Worm (Caenorhabditis elegans) whole organism, midembryonic: ENCODE data around the gene F29B9.8.

Source experiments
- T22C8.4 ChIP-seq: fragments of 200-800 bp; sonication (Bioruptor generic); IDR thresholded peaks from 2 replicates; pipeline ENCODE4 v1.3.6; 2022; ENCODE audit warnings: missing genetic modification characterization, missing compliant biosample characterization
- cog-1 ChIP-seq: sonication (generic microtip); optimal IDR thresholded peaks from 2 replicates; lab custom pipeline; 2016; ENCODE audit warnings: missing genetic modification characterization, missing compliant biosample characterization
- flt-1 ChIP-seq: fragments of 200-800 bp; sonication (Bioruptor generic); IDR thresholded peaks from 2 replicates; pipeline ENCODE4 v1.3.6; 2022; ENCODE audit warnings: missing genetic modification characterization, missing compliant biosample characterization
- klf-2 ChIP-seq: fragments of 200-800 bp; sonication (Bioruptor generic); conservative IDR thresholded peaks from 2 replicates; pipeline ENCODE4 v1.3.6; 2022; ENCODE audit warnings: missing genetic modification reagents, missing genetic modification characterization, missing compliant biosample characterization
- med-1 ChIP-seq: sonication (generic microtip); optimal IDR thresholded peaks from 2 replicates; lab custom pipeline; 2017; ENCODE audit warnings: missing genetic modification characterization, mild to moderate bottlenecking, missing compliant biosample characterization, antibody characterized with exemption, missing genetic modification reagents; ENCODE audit not compliant: insufficient read depth
- ref-1 ChIP-seq: fragments of 200-800 bp; sonication (Bioruptor generic); conservative IDR thresholded peaks from 2 replicates; pipeline ENCODE4 v1.3.6; 2022; ENCODE audit warnings: missing genetic modification reagents, missing genetic modification characterization, missing compliant biosample characterization
- tab-1 ChIP-seq: fragments of 200-800 bp; sonication (Bioruptor generic); IDR thresholded peaks from 2 replicates; pipeline ENCODE4 v1.3.6; 2022; ENCODE audit warnings: missing genetic modification characterization, missing compliant biosample characterization
- ztf-23 ChIP-seq: fragments of 200-800 bp; sonication (Bioruptor generic); IDR thresholded peaks from 2 replicates; pipeline ENCODE4 v1.3.6; 2022; ENCODE audit warnings: missing genetic modification reagents, missing genetic modification characterization, missing compliant biosample characterization
- ztf-29 ChIP-seq: fragments of 200-800 bp; sonication (Bioruptor generic); IDR thresholded peaks from 2 replicates; pipeline ENCODE4 v1.3.6; 2022; ENCODE audit warnings: missing genetic modification reagents, missing genetic modification characterization, missing compliant biosample characterization

F29B9.8 gene

DNA sequence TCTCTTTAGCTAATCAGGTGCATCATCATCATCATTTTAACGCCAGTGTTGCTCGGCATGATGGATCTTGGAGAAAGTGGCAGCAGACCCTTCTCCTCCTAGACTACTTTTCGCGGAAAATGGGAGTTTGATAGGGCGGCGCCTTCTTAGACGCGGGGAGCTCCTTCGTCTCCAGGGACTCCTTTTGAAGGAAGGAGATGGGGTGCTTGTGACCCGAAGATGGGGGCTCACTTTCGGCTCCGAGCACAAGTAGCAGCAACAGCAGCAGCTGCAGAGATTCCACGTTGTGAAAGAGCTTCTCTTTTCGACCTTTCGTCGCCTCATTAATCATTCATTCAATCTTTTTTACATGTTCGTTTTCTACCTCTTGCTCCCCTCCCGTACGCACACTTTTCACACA, 19.9 kb downstream of the F29B9.8 start:
- TF ChIP-seq ztf-29 (GFP tag; lab: Robert Waterston, UW) (no peak), med-1 (no peak), cog-1 (tag; lab: Kevin White, UChicago) (no peak), ztf-23 (no peak), ref-1 (no peak), flt-1 (no peak), T22C8.4 (GFP tag; lab: Robert Waterston, UW) (no peak), tab-1 (GFP tag; lab: Robert Waterston, UW) (no peak), klf-2 (GFP tag; lab: Robert Waterston, UW) (no peak)

DNA sequence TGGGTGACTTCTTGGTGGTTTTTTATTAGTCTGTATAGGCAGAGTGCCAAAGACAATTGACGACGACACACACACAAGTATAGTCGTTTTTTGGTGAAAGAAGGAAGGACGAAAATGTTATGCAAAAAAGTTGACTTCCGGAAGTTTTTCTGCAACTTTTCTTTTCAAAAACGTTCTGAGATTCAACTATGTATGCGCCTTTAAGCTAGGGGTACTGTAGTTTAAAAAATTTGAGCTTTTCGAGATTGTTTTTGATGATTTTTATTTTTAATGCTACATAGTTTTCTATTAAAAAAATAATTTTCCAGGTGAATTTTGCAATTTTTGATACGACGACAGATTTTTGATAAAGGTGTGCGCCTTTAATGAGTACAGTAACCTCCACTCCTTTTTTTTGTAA, 20.4 kb downstream of the F29B9.8 start:
- TF ChIP-seq flt-1 (no peak), med-1 (no peak)

DNA sequence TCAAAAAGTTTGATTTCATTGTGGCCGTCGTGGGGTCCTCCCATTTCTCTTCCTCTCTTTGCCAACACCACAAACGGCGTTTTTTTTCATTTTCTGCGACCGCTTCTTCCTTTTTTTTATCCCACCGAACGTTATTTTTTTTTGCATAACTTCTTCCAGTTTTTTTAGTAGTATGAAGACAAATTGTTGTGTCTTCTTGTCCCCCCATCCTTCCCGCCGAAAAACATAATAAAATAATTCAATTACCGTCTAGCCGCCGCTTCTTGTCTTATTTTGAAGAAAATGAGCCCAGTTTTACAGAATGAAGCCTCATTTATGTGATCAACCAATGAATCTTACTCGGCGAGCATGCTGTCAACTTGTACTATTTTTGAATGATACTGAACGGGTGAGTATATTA, 21.8 kb downstream of the F29B9.8 start, which contains the start of gene F29B9.12:
Gene F29B9.12, plus strand, starts transcription at position 301 of the 400 bp plus-strand sequence.
- no peak for TF ChIP-seq klf-2 (GFP tag; lab: Robert Waterston, UW)
- TF ChIP-seq cog-1 (tag; lab: Kevin White, UChicago), result no peak
- TF ChIP-seq T22C8.4 (GFP tag; lab: Robert Waterston, UW), result no peak
- no peak for TF ChIP-seq ztf-23
- no peak for TF ChIP-seq tab-1 (GFP tag; lab: Robert Waterston, UW)
- no peak for TF ChIP-seq ref-1
- TF ChIP-seq ztf-29 (GFP tag; lab: Robert Waterston, UW), result no peak
- no peak for TF ChIP-seq flt-1
- no peak for TF ChIP-seq med-1

DNA sequence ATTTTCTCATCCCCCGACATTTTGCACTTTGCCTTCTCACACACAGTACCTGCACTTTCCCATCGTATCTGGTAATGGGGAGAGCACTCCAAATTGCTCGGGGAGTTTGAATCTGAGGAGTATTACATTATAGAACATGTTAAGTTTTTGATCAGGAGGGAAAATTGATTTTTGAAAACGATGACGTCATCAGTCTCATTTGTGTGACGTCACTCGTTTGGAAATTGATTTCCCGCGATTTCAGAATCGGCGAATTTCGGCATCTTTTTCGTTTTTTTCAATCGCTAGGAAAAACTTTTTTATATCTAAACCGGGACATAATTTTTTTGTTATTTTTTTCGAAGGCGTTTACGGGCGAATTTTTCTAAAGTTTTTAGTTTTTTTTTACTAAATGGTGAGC, 25.8 kb downstream of the F29B9.8 start:
- TF ChIP-seq klf-2 (GFP tag; lab: Robert Waterston, UW) (no peak), flt-1 (no peak), ztf-23 (no peak), ztf-29 (GFP tag; lab: Robert Waterston, UW) (no peak), cog-1 (tag; lab: Kevin White, UChicago) (no peak), med-1 (no peak), ref-1 (no peak), T22C8.4 (GFP tag; lab: Robert Waterston, UW) (no peak), tab-1 (GFP tag; lab: Robert Waterston, UW) (no peak)

DNA sequence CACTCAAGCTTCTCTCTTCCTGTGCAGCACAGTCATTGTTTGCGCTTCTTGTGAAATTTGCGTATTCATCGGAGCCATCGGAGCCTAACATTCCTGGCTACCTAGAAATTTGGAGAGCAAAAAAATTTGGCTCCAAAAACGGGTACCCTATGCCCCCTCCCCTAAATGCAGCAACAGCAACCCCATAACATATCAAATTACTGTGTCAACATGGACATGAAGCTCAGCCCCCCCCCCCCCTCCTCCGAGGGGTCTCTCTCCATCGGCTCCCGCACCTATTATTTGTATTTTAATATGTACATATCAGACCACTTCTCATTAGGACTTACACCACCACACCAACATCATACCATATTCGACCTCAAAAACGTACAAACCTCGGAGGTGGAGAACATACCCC, 26.8 kb downstream of the F29B9.8 start:
- TF ChIP-seq tab-1 (GFP tag; lab: Robert Waterston, UW) (no peak), med-1 (no peak), ztf-29 (GFP tag; lab: Robert Waterston, UW) (no peak), flt-1 (no peak), ztf-23 (no peak), ref-1 (no peak), T22C8.4 (GFP tag; lab: Robert Waterston, UW) (no peak)

DNA sequence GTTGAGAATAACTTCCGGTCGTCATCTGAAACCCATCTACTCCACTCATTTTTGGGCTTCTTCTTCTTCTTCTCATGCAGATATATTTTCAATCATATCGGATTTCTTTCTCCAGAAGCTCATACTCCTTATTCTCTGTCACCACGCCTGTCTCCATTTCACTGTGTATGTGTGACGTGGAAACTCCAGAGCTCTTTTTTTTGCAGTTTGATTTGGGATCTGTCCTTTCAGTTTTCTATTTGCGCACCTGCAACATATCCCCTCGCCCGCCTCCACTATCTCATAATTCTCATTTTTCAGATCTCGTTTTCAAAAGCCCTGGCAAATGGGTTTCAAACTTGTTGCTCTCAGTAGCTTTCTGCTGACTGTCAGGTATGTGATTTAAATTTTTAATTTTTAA, 31.2 kb downstream of the F29B9.8 start, which contains the start of gene kin-36:
Gene kin-36, plus strand, starts transcription at position 301 of the 400 bp plus-strand sequence.
- no peak for TF ChIP-seq ztf-29 (GFP tag; lab: Robert Waterston, UW)
- TF ChIP-seq cog-1 (tag; lab: Kevin White, UChicago), result no peak
- TF ChIP-seq ref-1, result no peak
- TF ChIP-seq flt-1, result no peak
- no peak for TF ChIP-seq ztf-23

DNA sequence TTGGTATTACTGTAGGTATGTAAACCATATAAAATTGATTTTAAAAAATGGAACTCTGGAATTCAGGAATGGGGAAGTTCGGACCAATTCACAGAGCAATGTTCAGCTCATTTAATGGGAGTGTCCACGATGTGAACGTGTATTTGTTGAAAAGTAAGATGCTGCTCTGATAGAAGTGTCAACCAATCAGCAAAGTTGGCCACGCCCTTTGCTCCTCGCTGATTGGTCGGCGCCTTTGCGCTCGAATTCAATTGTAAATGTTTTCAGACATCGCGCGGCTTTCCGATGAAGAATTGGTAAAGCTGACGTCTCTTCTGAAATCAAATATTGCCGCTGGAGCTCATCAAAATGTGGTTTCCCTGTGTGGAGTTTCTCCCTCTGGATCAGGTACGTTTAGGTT, 35.7 kb downstream of the F29B9.8 start:
- TF ChIP-seq ref-1 (no peak), tab-1 (GFP tag; lab: Robert Waterston, UW) (no peak), ztf-23 (no peak), cog-1 (tag; lab: Kevin White, UChicago) (no peak), med-1 (no peak), flt-1 (no peak), T22C8.4 (GFP tag; lab: Robert Waterston, UW) (no peak), klf-2 (GFP tag; lab: Robert Waterston, UW) (no peak), ztf-29 (GFP tag; lab: Robert Waterston, UW) (no peak)

DNA sequence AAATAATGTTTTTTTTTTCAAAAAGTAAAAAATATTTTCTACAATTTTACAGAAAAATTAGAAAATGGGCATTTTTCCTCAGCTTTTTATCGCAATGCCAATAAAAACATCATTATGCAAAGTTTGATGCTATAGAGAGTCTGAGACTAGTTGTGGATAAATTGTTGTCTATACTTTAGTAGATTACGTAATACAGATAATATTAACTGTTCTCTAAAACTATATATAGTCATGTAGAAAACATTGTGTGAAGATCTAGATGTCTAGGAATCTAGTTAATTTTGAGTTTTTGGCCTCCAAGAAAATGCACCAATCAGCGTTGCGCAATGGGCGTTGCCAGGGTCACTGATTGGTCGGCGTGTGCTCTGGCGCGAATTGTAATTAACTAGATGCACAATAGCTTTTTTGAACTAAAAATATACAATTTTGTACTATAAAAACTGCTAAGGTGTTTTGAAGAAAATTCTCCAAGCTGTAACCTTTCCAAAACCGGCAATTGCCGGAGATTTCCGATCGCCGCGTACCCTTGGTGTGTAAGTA, 38.9 kb downstream of the F29B9.8 start:
- TF ChIP-seq flt-1 (no peak), klf-2 (GFP tag; lab: Robert Waterston, UW) (no peak), ztf-23 (no peak), med-1 (no peak), tab-1 (GFP tag; lab: Robert Waterston, UW) (no peak), ztf-29 (GFP tag; lab: Robert Waterston, UW) (no peak)

DNA sequence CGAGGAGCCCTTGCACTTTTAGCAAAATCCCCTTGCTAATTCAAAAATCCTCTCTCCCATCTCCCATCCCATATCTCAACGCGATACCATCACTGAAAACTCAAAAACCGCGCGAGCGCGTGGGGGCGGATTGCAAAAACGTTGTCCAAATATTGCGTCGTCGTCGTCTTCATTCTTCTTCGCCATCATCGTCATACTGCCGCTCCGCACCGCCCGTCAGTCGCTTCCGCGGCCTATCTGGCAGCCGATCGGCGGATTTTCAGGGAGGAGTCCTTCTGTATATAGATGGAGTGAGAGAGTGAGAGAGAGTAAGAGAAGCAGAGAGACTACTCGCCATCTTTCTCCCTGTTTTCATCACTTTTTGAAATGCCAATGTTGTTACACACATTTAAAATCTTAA, 39.4 kb downstream of the F29B9.8 start:
- TF ChIP-seq ref-1 (no peak), ztf-29 (GFP tag; lab: Robert Waterston, UW) (no peak), med-1 (no peak), klf-2 (GFP tag; lab: Robert Waterston, UW) (no peak), tab-1 (GFP tag; lab: Robert Waterston, UW) (no peak), flt-1 (no peak)

DNA sequence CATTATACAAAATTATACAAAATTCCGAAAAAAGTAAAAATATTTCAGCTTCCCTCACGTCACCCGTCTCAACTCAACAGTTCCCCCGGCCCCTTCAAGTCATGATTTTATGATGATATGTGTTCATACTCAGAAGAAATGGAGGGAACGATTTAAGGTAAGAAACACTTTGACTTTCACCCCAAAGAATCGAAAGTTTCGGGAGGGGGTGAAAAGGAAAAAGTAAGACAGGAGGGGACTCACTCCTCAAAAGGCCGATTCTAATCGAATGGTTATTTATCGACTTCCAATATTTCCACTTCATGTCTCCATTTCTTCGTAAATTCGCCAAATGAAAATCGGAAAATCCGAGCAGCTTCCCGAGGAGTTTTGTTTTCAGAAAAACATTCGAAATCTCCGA, 40.7 kb downstream of the F29B9.8 start, which contains the start of gene bus-4:
Gene bus-4, plus strand, starts transcription at position 49 of the 400 bp plus-strand sequence.
- TF ChIP-seq flt-1, result no peak
- TF ChIP-seq klf-2 (GFP tag; lab: Robert Waterston, UW), result no peak
- no peak for TF ChIP-seq ztf-29 (GFP tag; lab: Robert Waterston, UW)
- TF ChIP-seq tab-1 (GFP tag; lab: Robert Waterston, UW), result no peak
- no peak for TF ChIP-seq T22C8.4 (GFP tag; lab: Robert Waterston, UW)
- no peak for TF ChIP-seq med-1
- TF ChIP-seq ztf-23, result no peak
- no peak for TF ChIP-seq ref-1
- TF ChIP-seq cog-1 (tag; lab: Kevin White, UChicago), result no peak

DNA sequence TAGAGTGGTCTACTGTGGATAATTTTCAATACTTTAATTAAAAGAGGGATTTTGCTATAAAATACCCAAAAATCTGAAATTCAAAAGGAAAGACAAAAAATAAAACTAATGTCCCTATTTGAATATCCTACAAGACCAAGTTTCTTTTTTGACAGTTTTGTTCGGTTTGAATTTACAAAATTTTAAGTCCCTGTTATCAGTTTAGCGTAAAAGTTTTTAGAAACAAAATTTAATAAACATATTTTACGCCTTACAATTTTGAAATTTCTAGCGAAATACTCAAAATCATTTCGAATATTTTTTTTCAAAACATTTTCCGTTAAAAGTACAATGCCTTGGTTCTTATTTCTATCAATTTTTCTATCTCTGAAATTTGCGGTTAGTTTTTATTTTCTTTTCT, 45.0 kb downstream of the F29B9.8 start, which contains the start of gene spe-51:
Gene spe-51, plus strand, starts transcription at position 301 of the 400 bp plus-strand sequence.
- TF ChIP-seq tab-1 (GFP tag; lab: Robert Waterston, UW), result no peak
- TF ChIP-seq ztf-29 (GFP tag; lab: Robert Waterston, UW), result no peak
- TF ChIP-seq ztf-23, result no peak
- no peak for TF ChIP-seq T22C8.4 (GFP tag; lab: Robert Waterston, UW)
